7 fruit fly cellular contexts compared by ENCODE assay signal in the genomic region with DNA sequence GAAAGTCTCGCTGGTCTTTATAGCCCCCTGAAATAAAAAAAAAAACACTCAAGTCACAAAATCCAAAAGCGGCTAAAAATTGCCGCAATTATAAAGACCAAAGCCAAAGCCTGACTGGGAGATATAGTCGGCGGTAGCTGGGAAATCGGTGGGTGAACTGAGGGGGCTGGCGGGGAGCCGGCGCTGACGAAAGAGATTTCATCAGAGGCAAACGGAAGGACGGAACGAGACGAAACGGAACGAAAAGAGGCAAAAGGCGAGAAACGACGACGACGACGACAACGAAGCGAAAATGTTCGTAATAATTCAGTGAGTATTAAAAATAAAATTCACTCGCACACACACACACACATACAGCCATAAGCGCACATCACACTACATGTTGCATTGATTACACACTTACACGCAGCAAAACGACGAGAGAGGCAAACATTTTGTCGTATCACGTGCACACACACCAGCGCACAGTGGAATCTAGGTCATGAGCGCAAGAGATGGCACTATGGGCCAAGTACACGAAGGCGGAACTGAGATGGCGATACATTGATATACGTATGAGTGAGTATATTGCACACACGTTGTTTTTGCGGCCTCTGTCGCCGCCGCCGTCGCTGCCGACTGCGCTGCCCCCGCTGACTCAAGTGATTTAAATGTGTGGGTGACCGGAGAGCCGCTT.
TF ChIP-seq lines count a peak whose summit lies in the region.

No protein-coding gene starts in this region.

- TF ChIP-seq CTCF in whole organism, embryonic (GFP tag; optimal IDR thresholded peaks at IDR 0.05; lab: Kevin White, UChicago), result no peak

TF ChIP-seq in Kc167, 6 proteins besides CTCF, POLR2A, EP300 and RAD21:
- no peak for TF ChIP-seq Myc (optimal IDR thresholded peaks at IDR 0.05; lab: Kevin White, UChicago)
- TF ChIP-seq psq (optimal IDR thresholded peaks at IDR 0.05; lab: Kevin White, UChicago), result peak; percentile 35
- no peak for TF ChIP-seq Sin3A (optimal IDR thresholded peaks at IDR 0.05; lab: Kevin White, UChicago)

TF ChIP-seq in whole organism, 6 proteins besides CTCF, POLR2A, EP300 and RAD21:
- TF ChIP-seq CG8478 (optimal IDR thresholded peaks at IDR 0.05; lab: Kevin White, UChicago) (peak; percentile 96), Dll (optimal IDR thresholded peaks at IDR 0.05; lab: Kevin White, UChicago) (peak; percentile 82), pan (optimal IDR thresholded peaks at IDR 0.05; lab: Kevin White, UChicago) (no peak)

TF ChIP-seq in whole organism, adult, 20 proteins besides CTCF, POLR2A, EP300 and RAD21 (continues in another document):
- TF ChIP-seq Crg-1 (GFP tag; optimal IDR thresholded peaks at IDR 0.05; lab: Kevin White, UChicago) (peak; percentile 40), Clk (GFP tag; optimal IDR thresholded peaks at IDR 0.05; lab: Kevin White, UChicago) (peak; percentile 55), cic (GFP tag; optimal IDR thresholded peaks at IDR 0.05; lab: Kevin White, UChicago) (peak; percentile 93), ovo (GFP tag; optimal IDR thresholded peaks at IDR 0.05; lab: Kevin White, UChicago) (peak; percentile 9), CG5204 (GFP tag; optimal IDR thresholded peaks at IDR 0.05; lab: Kevin White, UChicago) (no peak), CG11617 (GFP tag; optimal IDR thresholded peaks at IDR 0.05; lab: Kevin White, UChicago) (peak; percentile 48), pad (GFP tag; optimal IDR thresholded peaks at IDR 0.05; lab: Kevin White, UChicago) (peak; percentile 69), CG14711 (tag; optimal IDR thresholded peaks at IDR 0.05; lab: Kevin White, UChicago) (peak; percentile 23), CG33017 (tag; optimal IDR thresholded peaks at IDR 0.05; lab: Kevin White, UChicago) (peak; percentile 20), kay (GFP tag; lab: Kevin White, UChicago; ENCODE audit: borderline replicate concordance) (peak; percentile 99), tj (GFP tag; optimal IDR thresholded peaks at IDR 0.05; lab: Kevin White, UChicago) (peak; percentile 91), bab1 (GFP tag; optimal IDR thresholded peaks at IDR 0.05; lab: Kevin White, UChicago) (no peak), cnc (optimal IDR thresholded peaks at IDR 0.05; lab: Kevin White, UChicago) (peak; percentile 38 to 74), CG7045 (GFP tag; optimal IDR thresholded peaks at IDR 0.05; lab: Kevin White, UChicago) (peak; percentile 19), Mnt (GFP tag; optimal IDR thresholded peaks at IDR 0.05; lab: Kevin White, UChicago) (peak; percentile 92)

TF ChIP-seq in whole organism, embryonic, 481 proteins besides CTCF, POLR2A, EP300 and RAD21 (continues in another document):
- TF ChIP-seq so (GFP tag; IDR thresholded peaks at IDR 0.05; lab: Robert Waterston, UW), result peak; percentile 36; the same call in 1 of the 3 replicates
- TF ChIP-seq cwo (GFP tag; optimal IDR thresholded peaks at IDR 0.05; lab: Kevin White, UChicago), result peak; percentile 100
- peak; percentile 100 for TF ChIP-seq chinmo (GFP tag; IDR thresholded peaks at IDR 0.05; lab: Robert Waterston, UW; ENCODE audit: partially characterized antibody)
- TF ChIP-seq CG17359 (tag; optimal IDR thresholded peaks at IDR 0.05; lab: Kevin White, UChicago), result peak; percentile 21
- TF ChIP-seq sug (tag; optimal IDR thresholded peaks at IDR 0.05; lab: Kevin White, UChicago), result peak; percentile 81
- peak; percentile 48 for TF ChIP-seq pros (GFP tag; optimal IDR thresholded peaks at IDR 0.05; lab: Kevin White, UChicago)
- TF ChIP-seq Dll (GFP tag; IDR thresholded peaks at IDR 0.05; lab: Robert Waterston, UW; ENCODE audit: partially characterized antibody), result 0 out of 4 replicates have a peak, but pooled peaks have one; percentile 37
- peak; percentile 52 for TF ChIP-seq CG31365 (tag; optimal IDR thresholded peaks at IDR 0.05; lab: Kevin White, UChicago)
- TF ChIP-seq Fer1 (GFP tag; optimal IDR thresholded peaks at IDR 0.05; lab: Kevin White, UChicago), result peak; percentile 66
- TF ChIP-seq bbx (GFP tag; IDR thresholded peaks at IDR 0.05; lab: Robert Waterston, UW; ENCODE audit: partially characterized antibody), result peak; percentile 44; the same call in 1 of the 2 replicates
- no peak for TF ChIP-seq hbn (GFP tag; IDR thresholded peaks at IDR 0.05; lab: Robert Waterston, UW; ENCODE audit: partially characterized antibody)
- peak; percentile 76 for TF ChIP-seq CG10543 (GFP tag; optimal IDR thresholded peaks at IDR 0.05; lab: Kevin White, UChicago)
- TF ChIP-seq CG9727 (GFP tag; optimal IDR thresholded peaks at IDR 0.05; lab: Kevin White, UChicago), result peak; percentile 22

TF ChIP-seq in whole organism, prepupa, 60 proteins besides CTCF, POLR2A, EP300 and RAD21 (continues in another document):
- TF ChIP-seq pdm3 (GFP tag; optimal IDR thresholded peaks at IDR 0.05; lab: Kevin White, UChicago) (peak; percentile 17), dac (GFP tag; optimal IDR thresholded peaks at IDR 0.05; lab: Kevin White, UChicago) (peak; percentile 47), Hr39 (GFP tag; optimal IDR thresholded peaks at IDR 0.05; lab: Kevin White, UChicago) (no peak), CG11762 (GFP tag; optimal IDR thresholded peaks at IDR 0.05; lab: Kevin White, UChicago; ENCODE audit: insufficient read depth) (no peak), Smox (GFP tag; optimal IDR thresholded peaks at IDR 0.05; lab: Kevin White, UChicago) (peak; percentile 35), Gug (GFP tag; IDR thresholded peaks at IDR 0.05; lab: Robert Waterston, UW) (no peak), Met (GFP tag; optimal IDR thresholded peaks at IDR 0.05; lab: Kevin White, UChicago) (peak; percentile 56), salr (GFP tag; optimal IDR thresholded peaks at IDR 0.05; lab: Kevin White, UChicago) (peak; percentile 27 to 38), CG8119 (GFP tag; IDR thresholded peaks at IDR 0.05; lab: Robert Waterston, UW) (peak; percentile 60; the same call in 2 of the 3 replicates), CG32006 (GFP tag; optimal IDR thresholded peaks at IDR 0.05; lab: Kevin White, UChicago) (peak; percentile 40), Blimp-1 (GFP tag; optimal IDR thresholded peaks at IDR 0.05; lab: Kevin White, UChicago) (peak; percentile 97), Sox102F (GFP tag; optimal IDR thresholded peaks at IDR 0.05; lab: Kevin White, UChicago) (peak; percentile 8), CG6854 (GFP tag; optimal IDR thresholded peaks at IDR 0.05; lab: Kevin White, UChicago) (peak; percentile 32), CG15336 (GFP tag; IDR thresholded peaks at IDR 0.05; lab: Robert Waterston, UW) (peak; percentile 63), Eip75B (GFP tag; optimal IDR thresholded peaks at IDR 0.05; lab: Kevin White, UChicago) (peak; percentile 99), Eip93F (GFP tag; optimal IDR thresholded peaks at IDR 0.05; lab: Kevin White, UChicago) (peak; percentile 32)

TF ChIP-seq in whole organism, pupa, 21 proteins besides CTCF, POLR2A, EP300 and RAD21 (continues in another document):
- TF ChIP-seq Ets98B (GFP tag; IDR thresholded peaks at IDR 0.05; lab: Robert Waterston, UW) (peak; percentile 63), CG9948 (tag; optimal IDR thresholded peaks at IDR 0.05; lab: Kevin White, UChicago) (no peak), EcR (GFP tag; optimal IDR thresholded peaks at IDR 0.05; lab: Kevin White, UChicago) (peak; percentile 87), D1 (tag; optimal IDR thresholded peaks at IDR 0.05; lab: Kevin White, UChicago) (peak; percentile 62), CG32121 (GFP tag; IDR thresholded peaks at IDR 0.05; lab: Robert Waterston, UW) (peak; percentile 74), CG8301 (tag; optimal IDR thresholded peaks at IDR 0.05; lab: Kevin White, UChicago) (peak; percentile 38), Snoo (tag; optimal IDR thresholded peaks at IDR 0.05; lab: Kevin White, UChicago) (peak; percentile 38), CG4496 (GFP tag; IDR thresholded peaks at IDR 0.05; lab: Robert Waterston, UW) (peak; percentile 73), CG12605 (GFP tag; IDR thresholded peaks at IDR 0.05; lab: Robert Waterston, UW) (peak; percentile 71), fd96Ca (GFP tag; IDR thresholded peaks at IDR 0.05; lab: Robert Waterston, UW) (peak; percentile 71; the same call in 2 of the 3 replicates), rn (GFP tag; IDR thresholded peaks at IDR 0.05; lab: Robert Waterston, UW) (no peak), Pif1B (GFP tag; optimal IDR thresholded peaks at IDR 0.05; lab: Kevin White, UChicago) (peak; percentile 22), CG15710 (tag; optimal IDR thresholded peaks at IDR 0.05; lab: Kevin White, UChicago) (peak; percentile 29), CG13204 (GFP tag; optimal IDR thresholded peaks at IDR 0.05; lab: Kevin White, UChicago) (peak; percentile 71), CG10348 (GFP tag; IDR thresholded peaks at IDR 0.05; lab: Robert Waterston, UW) (0 out of 2 replicates have a peak, but pooled peaks have one; percentile 27), CG17806 (tag; optimal IDR thresholded peaks at IDR 0.05; lab: Kevin White, UChicago) (no peak), CG8159 (tag; optimal IDR thresholded peaks at IDR 0.05; lab: Kevin White, UChicago) (peak; percentile 46)

TF ChIP-seq in whole organism, wandering third instar larva, 38 proteins besides CTCF, POLR2A, EP300 and RAD21 (continues in another document):
- TF ChIP-seq CG32264 (GFP tag; optimal IDR thresholded peaks at IDR 0.05; lab: Kevin White, UChicago), result no peak
- TF ChIP-seq CrebA (GFP tag; optimal IDR thresholded peaks at IDR 0.05; lab: Kevin White, UChicago; ENCODE audit: borderline replicate concordance), result peak; percentile 83
- peak; percentile 13 for TF ChIP-seq Sp1 (GFP tag; optimal IDR thresholded peaks at IDR 0.05; lab: Kevin White, UChicago)
- TF ChIP-seq Dfd (GFP tag; optimal IDR thresholded peaks at IDR 0.05; lab: Kevin White, UChicago), result peak; percentile 8
- TF ChIP-seq rgr (GFP tag; optimal IDR thresholded peaks at IDR 0.05; lab: Kevin White, UChicago), result peak; percentile 30
- TF ChIP-seq N (GFP tag; optimal IDR thresholded peaks at IDR 0.05; lab: Kevin White, UChicago), result peak; percentile 99
- TF ChIP-seq foxo (GFP tag; optimal IDR thresholded peaks at IDR 0.05; lab: Kevin White, UChicago), result peak in 1 of 2 experiments; percentile 52
- TF ChIP-seq Vsx2 (GFP tag; optimal IDR thresholded peaks at IDR 0.05; lab: Kevin White, UChicago; ENCODE audit: partially characterized antibody), result no peak
- TF ChIP-seq fru (GFP tag; optimal IDR thresholded peaks at IDR 0.05; lab: Kevin White, UChicago), result peak; percentile 34
- peak; percentile 51 for TF ChIP-seq Hr83 (GFP tag; optimal IDR thresholded peaks at IDR 0.05; lab: Kevin White, UChicago; ENCODE audit: poor library complexity, severe bottlenecking)
- no peak for TF ChIP-seq dmrt93B (GFP tag; optimal IDR thresholded peaks at IDR 0.05; lab: Kevin White, UChicago)
- TF ChIP-seq Hr78 (GFP tag; optimal IDR thresholded peaks at IDR 0.05; lab: Kevin White, UChicago), result peak; percentile 78
- TF ChIP-seq CG9705 (GFP tag; optimal IDR thresholded peaks at IDR 0.05; lab: Kevin White, UChicago), result no peak
- peak; percentile 74 for TF ChIP-seq psq (GFP tag; optimal IDR thresholded peaks at IDR 0.05; lab: Kevin White, UChicago)
- no peak for TF ChIP-seq woc (GFP tag; optimal IDR thresholded peaks at IDR 0.05; lab: Kevin White, UChicago)
- TF ChIP-seq Rel (GFP tag; optimal IDR thresholded peaks at IDR 0.05; lab: Kevin White, UChicago), result no peak
- TF ChIP-seq Rel (tag; optimal IDR thresholded peaks at IDR 0.05; lab: Kevin White, UChicago), result peak; percentile 42
- peak; percentile 63 for TF ChIP-seq h (GFP tag; optimal IDR thresholded peaks at IDR 0.05; lab: Kevin White, UChicago)
